Fruit fly (Drosophila melanogaster) S2 (cell line): ENCODE data around the gene gce.

Experiments used
- CG8478 ChIP-seq: fragments of >200 bp; optimal IDR thresholded peaks from 2 replicates; lab custom pipeline; 2018
- CTCF ChIP-seq, 2 experiments: fragments of >200 bp; optimal IDR thresholded peaks; 2 replicates each; lab custom pipeline; 2018

DNA sequence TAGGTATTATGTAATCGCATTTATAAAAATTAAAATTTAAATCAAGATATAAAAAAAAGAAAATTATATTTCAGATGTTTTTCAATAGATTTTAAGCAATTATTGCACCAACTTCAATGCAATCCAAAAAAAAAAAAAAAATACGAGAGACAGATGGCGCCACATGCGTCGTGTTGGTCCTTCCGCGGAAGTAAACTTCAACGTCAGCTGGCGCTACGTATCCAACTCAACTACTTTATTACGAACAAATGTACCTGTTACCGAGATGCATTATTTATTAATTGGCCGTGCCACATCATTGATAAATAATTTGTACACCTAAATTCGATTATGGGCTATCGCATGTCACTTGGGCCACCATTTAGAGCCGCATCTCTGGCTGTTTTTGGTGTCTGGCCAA is 56.1 kb downstream of the gce start:
- TF ChIP-seq CG8478 = no peak
- TF ChIP-seq CTCF (optimal IDR thresholded peaks at IDR 0.05; lab: Kevin White, UChicago) = peak; percentile 89 to 90
